Fruit fly (Drosophila melanogaster) whole organism, embryonic: Measurements from ENCODE around the gene Sem1.
A peak's percentile ranks its signal among the peaks of the same experiment; 100 is the strongest.

Source experiments
- Ada2b ChIP-seq: fragments of 200-800 bp; sonication (Bioruptor generic); IDR thresholded peaks from 2 replicates; pipeline ENCODE4 v1.3.6; 2022; ENCODE audit warnings: missing biosample characterization, missing genetic modification characterization
- Aef1 ChIP-seq: fragments of 200-800 bp; sonication (Bioruptor generic); IDR thresholded peaks from 3 replicates; pipeline ENCODE4 v1.3.6; 2022; ENCODE audit warnings: missing biosample characterization, missing genetic modification characterization
- CG10321 ChIP-seq: fragments of 200-800 bp; sonication (Bioruptor generic); IDR thresholded peaks from 2 replicates; pipeline ENCODE4 v1.3.6; 2022; ENCODE audit warnings: missing biosample characterization, missing genetic modification characterization
- CG13123 ChIP-seq: fragments of 200-800 bp; sonication (Bioruptor generic); optimal IDR thresholded peaks from 2 replicates; lab custom pipeline; 2016; ENCODE audit warnings: missing biosample characterization, missing genetic modification characterization
- CG14710 ChIP-seq: fragments of 200-800 bp; sonication (Bioruptor generic); optimal IDR thresholded peaks from 3 replicates; lab custom pipeline; 2019; ENCODE audit warnings: missing biosample characterization, mild to moderate bottlenecking, missing genetic modification characterization, moderate library complexity
- CG15269 ChIP-seq: fragments of 200-800 bp; sonication (Bioruptor generic); optimal IDR thresholded peaks from 2 replicates; lab custom pipeline; 2018; ENCODE audit warnings: missing biosample characterization, mild to moderate bottlenecking, missing genetic modification characterization, moderate library complexity
- CG15514 ChIP-seq: fragments of 200-800 bp; sonication (Bioruptor generic); optimal IDR thresholded peaks from 3 replicates; lab custom pipeline; 2017; ENCODE audit warnings: missing biosample characterization, missing genetic modification characterization, mild to moderate bottlenecking, moderate library complexity, missing genetic modification reagents
- CG17328 ChIP-seq: fragments of 200-800 bp; sonication (Bioruptor generic); IDR thresholded peaks from 2 replicates; pipeline ENCODE4 v1.3.6; 2022; ENCODE audit warnings: missing biosample characterization, missing genetic modification characterization
- CG17829 ChIP-seq: fragments of 200-800 bp; optimal IDR thresholded peaks from 2 replicates; lab custom pipeline; 2019; ENCODE audit warnings: missing biosample characterization, mild to moderate bottlenecking, missing genetic modification characterization, moderate library complexity
- CG18599 ChIP-seq: fragments of 200-800 bp; sonication (Bioruptor generic); optimal IDR thresholded peaks from 3 replicates; lab custom pipeline; 2017; ENCODE audit warnings: missing biosample characterization, missing genetic modification characterization, mild to moderate bottlenecking, moderate library complexity, missing genetic modification reagents
- CG2712 ChIP-seq: fragments of 200-800 bp; optimal IDR thresholded peaks from 3 replicates; lab custom pipeline; 2019; ENCODE audit warnings: missing biosample characterization, mild to moderate bottlenecking, missing genetic modification characterization, moderate library complexity
- CG32772 ChIP-seq: fragments of 200-800 bp; sonication (Bioruptor generic); IDR thresholded peaks from 2 replicates; pipeline ENCODE4 v1.3.6; 2022; ENCODE audit warnings: missing biosample characterization, missing genetic modification characterization
- CG34376 ChIP-seq: fragments of 200-800 bp; sonication (Bioruptor generic); optimal IDR thresholded peaks from 2 replicates; lab custom pipeline; 2018; ENCODE audit warnings: missing biosample characterization, mild to moderate bottlenecking, missing genetic modification characterization
- CG34422 ChIP-seq: fragments of 200-800 bp; sonication (Bioruptor generic); IDR thresholded peaks from 3 replicates; pipeline ENCODE4 v1.3.6; 2022; ENCODE audit warnings: missing biosample characterization, missing genetic modification characterization
- CG4424 ChIP-seq: fragments of 200-800 bp; sonication (Bioruptor generic); optimal IDR thresholded peaks from 3 replicates; lab custom pipeline; 2016; ENCODE audit warnings: missing biosample characterization, missing genetic modification characterization
- CG4730 ChIP-seq: fragments of 200-800 bp; sonication (Bioruptor generic); IDR thresholded peaks from 2 replicates; pipeline ENCODE4 v1.3.6; 2022; ENCODE audit warnings: missing biosample characterization, missing genetic modification characterization
- CG6689 ChIP-seq: fragments of 200-800 bp; sonication (Bioruptor generic); IDR thresholded peaks from 2 replicates; pipeline ENCODE4 v1.3.6; 2022; ENCODE audit warnings: missing biosample characterization, missing genetic modification characterization
- CG6765 ChIP-seq: fragments of 200-800 bp; sonication (Bioruptor generic); optimal IDR thresholded peaks from 3 replicates; lab custom pipeline; 2017; ENCODE audit warnings: missing biosample characterization, mild to moderate bottlenecking, missing genetic modification characterization
- CG7357 ChIP-seq: fragments of 200-800 bp; sonication (Bioruptor generic); IDR thresholded peaks from 3 replicates; pipeline ENCODE4 v1.3.6; 2022; ENCODE audit warnings: missing biosample characterization, missing genetic modification characterization
- CG7963 ChIP-seq: fragments of 200-800 bp; sonication (Bioruptor generic); IDR thresholded peaks from 3 replicates; pipeline ENCODE4 v1.3.6; 2022; ENCODE audit warnings: missing biosample characterization, missing genetic modification characterization; ENCODE audit not compliant: partially characterized antibody
- CG7987 ChIP-seq: fragments of 200-800 bp; sonication (Bioruptor generic); optimal IDR thresholded peaks from 2 replicates; lab custom pipeline; 2018; ENCODE audit warnings: missing biosample characterization, mild to moderate bottlenecking, missing genetic modification characterization, moderate library complexity
- CG8765 ChIP-seq: fragments of 200-800 bp; sonication (Bioruptor generic); IDR thresholded peaks from 2 replicates; pipeline ENCODE4 v1.3.6; 2022; ENCODE audit warnings: missing biosample characterization, missing genetic modification characterization
- CG9727 ChIP-seq: fragments of 200-800 bp; sonication (Bioruptor generic); optimal IDR thresholded peaks from 3 replicates; lab custom pipeline; 2017; ENCODE audit warnings: missing biosample characterization, mild to moderate bottlenecking, missing genetic modification characterization
- Chrac-16 ChIP-seq: fragments of 200-800 bp; sonication (Bioruptor generic); optimal IDR thresholded peaks from 3 replicates; lab custom pipeline; 2016; ENCODE audit warnings: missing biosample characterization, missing genetic modification characterization
- Ets97D ChIP-seq: fragments of 200-800 bp; sonication (Bioruptor generic); optimal IDR thresholded peaks from 3 replicates; lab custom pipeline; 2016; ENCODE audit warnings: missing biosample characterization, missing genetic modification characterization
- Fer3 ChIP-seq: fragments of 200-800 bp; sonication (Bioruptor generic); optimal IDR thresholded peaks from 2 replicates; lab custom pipeline; 2018; ENCODE audit warnings: missing biosample characterization, mild to moderate bottlenecking, missing genetic modification characterization, moderate library complexity
- GATAe ChIP-seq: fragments of 200-800 bp; sonication (Bioruptor generic); conservative IDR thresholded peaks from 2 replicates; pipeline ENCODE4 v1.3.6; 2022; ENCODE audit warnings: missing biosample characterization, missing genetic modification characterization
- HLH3B ChIP-seq: fragments of 200-800 bp; sonication (Bioruptor generic); IDR thresholded peaks from 2 replicates; pipeline ENCODE4 v1.3.6; 2022; ENCODE audit warnings: missing biosample characterization, missing genetic modification characterization
- Hr51 ChIP-seq, 2 experiments: fragments of 200-800 bp; sonication (Bioruptor generic); optimal IDR thresholded peaks; 2 replicates in 1 of 2; 3 replicates in 1 of 2; lab custom pipeline; 2016 to 2018; ENCODE audit warnings: missing biosample characterization in 2 of 2, missing genetic modification characterization in 2 of 2, mild to moderate bottlenecking in 1 of 2, moderate library complexity in 1 of 2
- Optix ChIP-seq: fragments of 200-800 bp; sonication (Bioruptor generic); IDR thresholded peaks from 3 replicates; pipeline ENCODE4 v1.3.6; 2022; ENCODE audit warnings: missing biosample characterization, missing genetic modification characterization
- Ravus ChIP-seq: fragments of 200-800 bp; sonication (Bioruptor generic); IDR thresholded peaks from 2 replicates; pipeline ENCODE4 v1.3.6; 2022; ENCODE audit warnings: missing biosample characterization, missing genetic modification characterization
- Scr ChIP-seq: fragments of 200-800 bp; sonication (Bioruptor generic); IDR thresholded peaks from 2 replicates; pipeline ENCODE4 v1.3.6; 2022; ENCODE audit warnings: missing biosample characterization, missing genetic modification characterization; ENCODE audit not compliant: partially characterized antibody
- Sox102F ChIP-seq: fragments of 200-800 bp; sonication (Bioruptor generic); optimal IDR thresholded peaks from 2 replicates; lab custom pipeline; 2018; ENCODE audit warnings: missing biosample characterization, mild to moderate bottlenecking, missing genetic modification characterization, moderate library complexity
- Usf ChIP-seq: fragments of 200-800 bp; sonication (Bioruptor generic); optimal IDR thresholded peaks from 2 replicates; lab custom pipeline; 2017; ENCODE audit warnings: missing genotype, missing biosample characterization, missing genetic modification characterization
- ash1 ChIP-seq: fragments of 200-800 bp; sonication (Bioruptor generic); optimal IDR thresholded peaks from 2 replicates; lab custom pipeline; 2018; ENCODE audit warnings: missing biosample characterization, mild to moderate bottlenecking, missing genetic modification characterization
- cg ChIP-seq: fragments of 200-800 bp; sonication (Bioruptor generic); optimal IDR thresholded peaks from 3 replicates; lab custom pipeline; 2019; ENCODE audit warnings: missing biosample characterization, mild to moderate bottlenecking, missing genetic modification characterization, moderate library complexity
- corto ChIP-seq: fragments of 200-800 bp; sonication (Bioruptor generic); optimal IDR thresholded peaks from 2 replicates; lab custom pipeline; 2016; ENCODE audit warnings: missing biosample characterization, mild to moderate bottlenecking, missing genetic modification characterization, moderate library complexity
- esg ChIP-seq: fragments of 200-800 bp; sonication (Bioruptor generic); conservative IDR thresholded peaks from 2 replicates; pipeline ENCODE4 v1.3.6; 2022; ENCODE audit warnings: missing biosample characterization, missing genetic modification characterization
- gcm ChIP-seq: fragments of 200-800 bp; sonication (Bioruptor generic); optimal IDR thresholded peaks from 2 replicates; lab custom pipeline; 2019; ENCODE audit warnings: missing biosample characterization, mild to moderate bottlenecking, missing genetic modification characterization, moderate library complexity
- gfzf ChIP-seq: fragments of 200-800 bp; sonication (Bioruptor generic); optimal IDR thresholded peaks from 2 replicates; lab custom pipeline; 2016; ENCODE audit warnings: missing biosample characterization, mild to moderate bottlenecking, missing genetic modification characterization, moderate library complexity
- gt ChIP-seq: fragments of 200-800 bp; sonication (Bioruptor generic); IDR thresholded peaks from 2 replicates; pipeline ENCODE4 v1.3.6; 2022; ENCODE audit warnings: missing biosample characterization, missing genetic modification characterization
- hb ChIP-seq: fragments of 200-800 bp; sonication (Bioruptor generic); IDR thresholded peaks from 3 replicates; pipeline ENCODE4 v1.3.6; 2022; ENCODE audit warnings: missing biosample characterization, missing genetic modification characterization; ENCODE audit not compliant: partially characterized antibody
- sens ChIP-seq: fragments of 200-800 bp; sonication (Bioruptor generic); peaks from one replicate; lab custom pipeline; 2016; ENCODE audit warnings: missing biosample characterization, missing genetic modification characterization
- tap ChIP-seq: fragments of 200-800 bp; optimal IDR thresholded peaks from 3 replicates; lab custom pipeline; 2019; ENCODE audit warnings: missing biosample characterization, mild to moderate bottlenecking, missing genetic modification characterization, moderate library complexity
- tin ChIP-seq: fragments of 200-800 bp; sonication (Bioruptor generic); optimal IDR thresholded peaks from 3 replicates; lab custom pipeline; 2016; ENCODE audit warnings: missing biosample characterization, missing genetic modification characterization
- toy ChIP-seq: fragments of 200-800 bp; sonication (Bioruptor generic); IDR thresholded peaks from 2 replicates; pipeline ENCODE4 v1.3.6; 2022; ENCODE audit warnings: missing biosample characterization, missing genetic modification characterization
- tup ChIP-seq: fragments of 200-800 bp; sonication (Bioruptor generic); optimal IDR thresholded peaks from 2 replicates; lab custom pipeline; 2016; ENCODE audit warnings: missing biosample characterization, mild to moderate bottlenecking, missing genetic modification characterization, moderate library complexity
- unc-4 ChIP-seq: fragments of 200-800 bp; sonication (Bioruptor generic); IDR thresholded peaks from 2 replicates; pipeline ENCODE4 v1.3.6; 2022; ENCODE audit warnings: missing biosample characterization, missing genetic modification characterization; ENCODE audit not compliant: partially characterized antibody
- yki ChIP-seq: fragments of >200 bp; optimal IDR thresholded peaks from 3 replicates; lab custom pipeline; 2018

Sem1 gene

DNA sequence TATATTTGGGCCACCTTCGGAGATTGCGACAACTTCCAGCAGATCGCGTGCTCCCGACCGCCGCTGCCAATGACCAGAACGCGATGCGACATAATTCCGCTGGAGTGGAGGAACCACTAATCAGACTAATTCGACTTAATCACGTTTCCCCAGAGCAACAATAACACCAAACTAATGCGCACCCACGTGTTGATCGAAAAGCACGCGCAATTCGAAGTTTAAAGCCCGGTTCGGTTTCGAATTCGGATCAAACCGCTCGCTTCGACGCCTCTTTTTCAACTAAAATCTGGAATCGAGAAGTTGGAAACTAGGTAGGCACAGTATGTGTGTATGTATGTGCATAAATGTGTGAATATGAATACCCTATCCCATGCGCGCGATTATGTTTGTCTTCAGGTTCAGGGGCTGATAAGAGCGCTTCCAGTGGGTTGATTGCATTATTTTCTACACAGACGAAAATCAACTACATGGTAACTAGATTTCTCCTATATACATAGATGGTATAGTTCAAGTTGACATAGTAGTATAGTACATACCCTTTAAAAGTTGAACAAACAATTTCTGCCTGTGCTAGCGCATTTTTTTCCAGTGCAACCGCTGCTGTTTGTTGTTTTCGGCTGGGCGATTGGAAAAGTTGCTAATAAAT is 40.0 kb upstream of the Sem1 start, which contains the start of gene Gart (continued):
- TF ChIP-seq CG4730 (GFP tag; lab: Robert Waterston, UW) (no peak), HLH3B (GFP tag; lab: Robert Waterston, UW) (peak; percentile 70; the same call in 1 of the 2 replicates), tup (GFP tag; lab: Kevin White, UChicago) (peak; percentile 24), CG2712 (tag; lab: Kevin White, UChicago) (no peak), CG17829 (tag; lab: Kevin White, UChicago) (no peak), ash1 (GFP tag; lab: Kevin White, UChicago) (no peak), CG7963 (no peak), Hr51 (GFP tag; optimal IDR thresholded peaks at IDR 0.05; lab: Kevin White, UChicago) (peak in 1 of 2 experiments; percentile 43), CG34376 (peak; percentile 62), Usf (GFP tag; lab: Kevin White, UChicago) (peak; percentile 4), Ets97D (GFP tag; lab: Kevin White, UChicago) (peak; percentile 18), Optix (GFP tag; lab: Robert Waterston, UW) (peak; percentile 61; the same call in 1 of the 3 replicates), CG4424 (GFP tag; lab: Kevin White, UChicago) (no peak), Ada2b (GFP tag; lab: Robert Waterston, UW) (peak; percentile 61), CG14710 (tag; lab: Kevin White, UChicago) (no peak), CG15269 (tag; lab: Kevin White, UChicago) (peak; percentile 71), unc-4 (GFP tag; lab: Robert Waterston, UW) (no peak), esg (GFP tag; lab: Robert Waterston, UW) (peak; percentile 51), gcm (peak; percentile 52), gfzf (GFP tag; lab: Kevin White, UChicago) (no peak), CG9727 (GFP tag; lab: Kevin White, UChicago) (peak; percentile 72), Scr (GFP tag; lab: Robert Waterston, UW) (no peak), CG7357 (GFP tag; lab: Robert Waterston, UW) (no peak), CG6765 (GFP tag; lab: Kevin White, UChicago) (peak; percentile 19), Ravus (GFP tag; lab: Robert Waterston, UW) (no peak; the same call in 1 of the 2 replicates), CG17328 (peak; percentile 63), sens (GFP tag; lab: Kevin White, UChicago) (peak; percentile 92), cg (GFP tag; lab: Kevin White, UChicago) (peak; percentile 43), corto (GFP tag; lab: Kevin White, UChicago) (peak; percentile 70), Fer3 (tag; lab: Kevin White, UChicago) (peak; percentile 16), Sox102F (no peak), CG10321 (GFP tag; lab: Robert Waterston, UW) (no peak), gt (GFP tag; lab: Robert Waterston, UW) (no peak), CG32772 (GFP tag; lab: Robert Waterston, UW) (no peak), CG13123 (GFP tag; lab: Kevin White, UChicago) (no peak), CG7987 (GFP tag; lab: Kevin White, UChicago) (no peak), Aef1 (GFP tag; lab: Robert Waterston, UW) (peak; percentile 62; the same call in 2 of the 3 replicates), toy (GFP tag; lab: Robert Waterston, UW) (no peak), CG8765 (GFP tag; lab: Robert Waterston, UW) (no peak), tap (tag; lab: Kevin White, UChicago) (no peak), GATAe (GFP tag; lab: Robert Waterston, UW) (no peak), CG18599 (no peak), hb (GFP tag; lab: Robert Waterston, UW) (no peak), CG34422 (GFP tag; lab: Robert Waterston, UW) (no peak), CG6689 (GFP tag; lab: Robert Waterston, UW) (no peak), Chrac-16 (GFP tag; lab: Kevin White, UChicago) (peak; percentile 57), CG15514 (GFP tag; lab: Kevin White, UChicago) (no peak), tin (GFP tag; lab: Kevin White, UChicago) (peak; percentile 62), yki (lab: Kevin White, UChicago) (no peak)
